Fruit fly (Drosophila melanogaster): ENCODE measurements around the gene CG10086.

dm6 chr3R:7782933-7783686 is 7.3 kb upstream of the CG10086 start, which contains the start of gene CG18747:
- no peak for TF ChIP-seq CG15336 (GFP tag; IDR thresholded peaks at IDR 0.05)
- no peak for TF ChIP-seq Gug (GFP tag; IDR thresholded peaks at IDR 0.05)
- TF ChIP-seq CG31627 (GFP tag; optimal IDR thresholded peaks at IDR 0.05): no peak
- TF ChIP-seq fd85E (GFP tag; optimal IDR thresholded peaks at IDR 0.05): no peak
- TF ChIP-seq ss (GFP tag; optimal IDR thresholded peaks at IDR 0.05): no peak
